ENCODE assay signal across 1 fruit fly cellular context in genomic region chrX:2336428-2336827, dm6.
TF ChIP-seq lines count a peak whose summit lies in the region.

No protein-coding gene starts in this region.

TF ChIP-seq in whole organism, prepupa, 60 proteins besides CTCF, POLR2A, EP300 and RAD21 (continued from another document):
- TF ChIP-seq Hr4 (GFP tag; optimal IDR thresholded peaks at IDR 0.05; lab: Kevin White, UChicago) (peak; percentile 51), CG31627 (GFP tag; optimal IDR thresholded peaks at IDR 0.05; lab: Kevin White, UChicago) (peak; percentile 31), CG6792 (GFP tag; optimal IDR thresholded peaks at IDR 0.05; lab: Kevin White, UChicago) (peak; percentile 54), Gug (GFP tag; IDR thresholded peaks at IDR 0.05; lab: Robert Waterston, UW) (no peak), CG16779 (tag; optimal IDR thresholded peaks at IDR 0.05; lab: Kevin White, UChicago) (peak; percentile 11), Sox14 (GFP tag; optimal IDR thresholded peaks at IDR 0.05; lab: Kevin White, UChicago) (peak; percentile 62), Ets96B (tag; optimal IDR thresholded peaks at IDR 0.05; lab: Kevin White, UChicago) (peak; percentile 68), achi (GFP tag; optimal IDR thresholded peaks at IDR 0.05; lab: Kevin White, UChicago) (peak; percentile 57), Sox15 (GFP tag; optimal IDR thresholded peaks at IDR 0.05; lab: Kevin White, UChicago) (peak; percentile 8), Sox102F (GFP tag; optimal IDR thresholded peaks at IDR 0.05; lab: Kevin White, UChicago) (no peak), acj6 (GFP tag; optimal IDR thresholded peaks at IDR 0.05; lab: Kevin White, UChicago) (peak; percentile 57), CG6163 (GFP tag; IDR thresholded peaks at IDR 0.05; lab: Robert Waterston, UW) (peak; percentile 58), CG6276 (GFP tag; optimal IDR thresholded peaks at IDR 0.05; lab: Kevin White, UChicago) (peak; percentile 51), pdm3 (GFP tag; optimal IDR thresholded peaks at IDR 0.05; lab: Kevin White, UChicago) (no peak), Blimp-1 (GFP tag; optimal IDR thresholded peaks at IDR 0.05; lab: Kevin White, UChicago) (peak; percentile 11), net (GFP tag; optimal IDR thresholded peaks at IDR 0.05; lab: Kevin White, UChicago) (peak; percentile 20), ss (GFP tag; optimal IDR thresholded peaks at IDR 0.05; lab: Kevin White, UChicago) (peak; percentile 48 to 51), eg (GFP tag; IDR thresholded peaks at IDR 0.05; lab: Robert Waterston, UW) (peak; percentile 48; the same call in 1 of the 3 replicates), CG8632 (GFP tag; optimal IDR thresholded peaks at IDR 0.05; lab: Kevin White, UChicago) (no peak), fkh (GFP tag; optimal IDR thresholded peaks at IDR 0.05; lab: Kevin White, UChicago) (peak; percentile 63), CG4318 (GFP tag; optimal IDR thresholded peaks at IDR 0.05; lab: Kevin White, UChicago) (peak; percentile 24), CG32006 (GFP tag; optimal IDR thresholded peaks at IDR 0.05; lab: Kevin White, UChicago) (peak; percentile 78), esn (GFP tag; optimal IDR thresholded peaks at IDR 0.05; lab: Kevin White, UChicago) (peak; percentile 53), Hr38 (GFP tag; optimal IDR thresholded peaks at IDR 0.05; lab: Kevin White, UChicago) (no peak), CG3919 (GFP tag; optimal IDR thresholded peaks at IDR 0.05; lab: Kevin White, UChicago) (peak; percentile 47), Met (GFP tag; optimal IDR thresholded peaks at IDR 0.05; lab: Kevin White, UChicago) (no peak), CG34406 (GFP tag; optimal IDR thresholded peaks at IDR 0.05; lab: Kevin White, UChicago) (peak; percentile 41), Eip78C (GFP tag; lab: Kevin White, UChicago) (peak; percentile 81), dsx (GFP tag; optimal IDR thresholded peaks at IDR 0.05; lab: Kevin White, UChicago; ENCODE audit: poor library complexity, severe bottlenecking) (peak; percentile 65), OdsH (GFP tag; optimal IDR thresholded peaks at IDR 0.05; lab: Kevin White, UChicago) (peak; percentile 54), CG10669 (GFP tag; optimal IDR thresholded peaks at IDR 0.05; lab: Kevin White, UChicago) (peak; percentile 72), CG11294 (GFP tag; IDR thresholded peaks at IDR 0.05; lab: Robert Waterston, UW) (0 out of 2 replicates have a peak, but pooled peaks have one; percentile 11), Smox (GFP tag; optimal IDR thresholded peaks at IDR 0.05; lab: Kevin White, UChicago) (no peak)
